Fruit fly (Drosophila melanogaster): Measurements from ENCODE around the gene GstD9.

- TF ChIP-seq CG11456 (GFP tag; IDR thresholded peaks at IDR 0.05) (no peak), klu (GFP tag; IDR thresholded peaks at IDR 0.05) (no peak), PHDP (tag; optimal IDR thresholded peaks at IDR 0.05) (no peak), CG6272 (GFP tag; IDR thresholded peaks at IDR 0.05) (no peak)
Observed at dm6 chr3R:12365887-12366286, 1.5 kb downstream of the GstD9 start.
